Worm (Caenorhabditis elegans) whole organism, young adult: ENCODE results near the gene pdcd-2.

Experiments
- ama-1 ChIP-seq, 3 experiments: fragments of 150-350 bp in 1 of 3; sonication (generic microtip) in 2 of 3; optimal IDR thresholded peaks; 2 replicates each; lab custom pipeline; 2014 to 2018; ENCODE audit warnings: missing biosample characterization in 2 of 3, missing genetic modification characterization in 2 of 3, missing genetic modification reagents in 2 of 3
- atf-7 ChIP-seq: sonication (generic microtip); optimal IDR thresholded peaks from 2 replicates; lab custom pipeline; 2017; ENCODE audit warnings: mild to moderate bottlenecking, missing genetic modification characterization, missing compliant biosample characterization
- ceh-79 ChIP-seq: sonication (generic microtip); optimal IDR thresholded peaks from 2 replicates; lab custom pipeline; 2017; ENCODE audit warnings: mild to moderate bottlenecking, missing genetic modification characterization, missing compliant biosample characterization
- chd-7 ChIP-seq: sonication (generic microtip); optimal IDR thresholded peaks from 2 replicates; lab custom pipeline; 2016; ENCODE audit warnings: mild to moderate bottlenecking, missing genetic modification characterization, moderate library complexity, missing compliant biosample characterization
- dpl-1 ChIP-seq: fragments of 150-350 bp; optimal IDR thresholded peaks from 2 replicates; lab custom pipeline; 2014; ENCODE audit warnings: missing biosample characterization, missing genetic modification reagents, missing genetic modification characterization
- ekl-4 ChIP-seq: fragments of 200-800 bp; sonication (Bioruptor generic); IDR thresholded peaks from 2 replicates; pipeline ENCODE4 v1.3.6; 2022; ENCODE audit warnings: missing genetic modification reagents, missing genetic modification characterization, missing compliant biosample characterization
- him-1 ChIP-seq: sonication (generic microtip); optimal IDR thresholded peaks from 2 replicates; lab custom pipeline; 2016; ENCODE audit warnings: missing genotype, missing genetic modification reagents, missing genetic modification characterization, missing compliant biosample characterization
- hsf-1 ChIP-seq: fragments of 200-800 bp; sonication (Bioruptor generic); IDR thresholded peaks from 2 replicates; pipeline ENCODE4 v1.3.6; 2022; ENCODE audit warnings: missing genetic modification reagents, missing genetic modification characterization, missing compliant biosample characterization
- nfya-2 ChIP-seq: fragments of 200-800 bp; sonication (Bioruptor generic); IDR thresholded peaks from 2 replicates; pipeline ENCODE4 v1.3.6; 2022; ENCODE audit warnings: missing genetic modification reagents, missing genetic modification characterization, missing compliant biosample characterization
- pha-4 ChIP-seq: fragments of 150-350 bp; sonication (generic microtip); optimal IDR thresholded peaks from 2 replicates; lab custom pipeline; 2014; ENCODE audit warnings: missing biosample characterization, missing genetic modification reagents, missing genetic modification characterization
- sdz-38 ChIP-seq: sonication (generic microtip); optimal IDR thresholded peaks from 2 replicates; lab custom pipeline; 2016; ENCODE audit warnings: missing genotype, missing genetic modification characterization, missing compliant biosample characterization
- snpc-4 ChIP-seq, 5 experiments: fragments of 150-350 bp in 1 of 5; sonication (generic microtip) in 4 of 5; optimal IDR thresholded peaks; 2 replicates each; lab custom pipeline; 2014 to 2018; ENCODE audit warnings: missing genetic modification characterization in 5 of 5, missing biosample characterization in 3 of 5, antibody characterized with exemption in 2 of 5, mild to moderate bottlenecking in 2 of 5, missing compliant biosample characterization in 2 of 5, missing genotype in 2 of 5, moderate library complexity in 2 of 5, missing genetic modification reagents in 1 of 5
- ztf-18 ChIP-seq: sonication (generic microtip); optimal IDR thresholded peaks from 2 replicates; lab custom pipeline; 2016; ENCODE audit warnings: missing genotype, mild to moderate bottlenecking, missing genetic modification characterization, missing compliant biosample characterization

ce11 chrIII:4384487-4384886, 33.4 kb downstream of the pdcd-2 start, which contains the start of gene pals-28:
- TF ChIP-seq sdz-38: no peak
- no peak for TF ChIP-seq ceh-79
- TF ChIP-seq him-1 (tag; lab: Kevin White, UChicago): no peak
- TF ChIP-seq ama-1 (optimal IDR thresholded peaks at IDR 0.05; lab: Kevin White, UChicago): no peak
- no peak for TF ChIP-seq ama-1 (GFP tag; optimal IDR thresholded peaks at IDR 0.05; lab: Kevin White, UChicago)
- TF ChIP-seq nfya-2 (GFP tag; lab: Robert Waterston, UW): no peak
- no peak for TF ChIP-seq atf-7 (tag; lab: Kevin White, UChicago)
- TF ChIP-seq dpl-1: no peak
- TF ChIP-seq snpc-4 (GFP tag; optimal IDR thresholded peaks at IDR 0.05; lab: Kevin White, UChicago): no peak
- no peak for TF ChIP-seq snpc-4 (tag; optimal IDR thresholded peaks at IDR 0.05; lab: Kevin White, UChicago)
- TF ChIP-seq ekl-4: no peak
- no peak for TF ChIP-seq ztf-18 (tag; lab: Kevin White, UChicago)
- TF ChIP-seq chd-7 (tag; lab: Kevin White, UChicago): no peak
- TF ChIP-seq hsf-1 (GFP tag; lab: Robert Waterston, UW): no peak
- TF ChIP-seq pha-4: no peak
